Fruit fly (Drosophila melanogaster) whole organism, embryonic: ENCODE results near the gene mRpL48.

Source experiments
- Asciz ChIP-seq: fragments of 200-800 bp; sonication (Bioruptor generic); optimal IDR thresholded peaks from 2 replicates; lab custom pipeline; 2017; ENCODE audit warnings: missing biosample characterization, mild to moderate bottlenecking, missing genetic modification characterization, missing genetic modification reagents
- CG10462 ChIP-seq: fragments of 200-800 bp; sonication (Bioruptor generic); optimal IDR thresholded peaks from 2 replicates; lab custom pipeline; 2016; ENCODE audit warnings: missing biosample characterization, missing genetic modification characterization
- CG14441 ChIP-seq: fragments of 200-800 bp; sonication (Bioruptor generic); IDR thresholded peaks from 2 replicates; pipeline ENCODE4 v1.3.6; 2022; ENCODE audit warnings: missing biosample characterization, missing genetic modification characterization
- CG14860 ChIP-seq: fragments of 200-800 bp; sonication (Bioruptor generic); IDR thresholded peaks from 3 replicates; pipeline ENCODE4 v1.3.6; 2022; ENCODE audit warnings: missing biosample characterization, missing genetic modification characterization; ENCODE audit not compliant: partially characterized antibody
- CG17359 ChIP-seq: fragments of 200-800 bp; sonication (Bioruptor generic); optimal IDR thresholded peaks from 3 replicates; lab custom pipeline; 2018; ENCODE audit warnings: missing biosample characterization, mild to moderate bottlenecking, missing genetic modification characterization, moderate library complexity
- CG17802 ChIP-seq: fragments of 200-800 bp; sonication (Bioruptor generic); optimal IDR thresholded peaks from 2 replicates; lab custom pipeline; 2018; ENCODE audit warnings: missing biosample characterization, mild to moderate bottlenecking, missing genetic modification characterization, moderate library complexity
- CG30020 ChIP-seq: fragments of 200-800 bp; optimal IDR thresholded peaks from 2 replicates; lab custom pipeline; 2019; ENCODE audit warnings: missing biosample characterization, mild to moderate bottlenecking, missing genetic modification characterization, moderate library complexity
- CG30431 ChIP-seq: fragments of 200-800 bp; sonication (Bioruptor generic); optimal IDR thresholded peaks from 2 replicates; lab custom pipeline; 2017; ENCODE audit warnings: missing biosample characterization, missing genetic modification characterization
- CG31224 ChIP-seq: fragments of 200-800 bp; sonication (Bioruptor generic); IDR thresholded peaks from 2 replicates; pipeline ENCODE4 v1.3.6; 2022; ENCODE audit warnings: missing biosample characterization, missing genetic modification characterization
- CG33213 ChIP-seq: fragments of 200-800 bp; sonication (Bioruptor generic); optimal IDR thresholded peaks from 3 replicates; lab custom pipeline; 2016; ENCODE audit warnings: missing biosample characterization, missing genetic modification characterization
- CG42726 ChIP-seq: fragments of 200-800 bp; sonication (Bioruptor generic); IDR thresholded peaks from 2 replicates; pipeline ENCODE4 v1.3.6; 2022; ENCODE audit warnings: missing biosample characterization, missing genetic modification characterization; ENCODE audit not compliant: partially characterized antibody
- CG4282 ChIP-seq: fragments of 200-800 bp; sonication (Bioruptor generic); optimal IDR thresholded peaks from 2 replicates; lab custom pipeline; 2016; ENCODE audit warnings: missing biosample characterization, missing genetic modification characterization
- CG4707 ChIP-seq: fragments of 200-800 bp; sonication (Bioruptor generic); optimal IDR thresholded peaks from 2 replicates; lab custom pipeline; 2018; ENCODE audit warnings: missing biosample characterization, mild to moderate bottlenecking, missing genetic modification characterization, moderate library complexity
- CG6254 ChIP-seq: fragments of 200-800 bp; sonication (Bioruptor generic); optimal IDR thresholded peaks from 3 replicates; lab custom pipeline; 2017; ENCODE audit warnings: mild to moderate bottlenecking, missing biosample characterization, missing genetic modification reagents, missing genetic modification characterization
- CG6683 ChIP-seq: fragments of 200-800 bp; sonication (Bioruptor generic); optimal IDR thresholded peaks from 2 replicates; lab custom pipeline; 2017; ENCODE audit warnings: missing biosample characterization, mild to moderate bottlenecking, missing genetic modification characterization, missing genetic modification reagents
- CG6791 ChIP-seq: fragments of 200-800 bp; sonication (Bioruptor generic); IDR thresholded peaks from 3 replicates; pipeline ENCODE4 v1.3.6; 2022; ENCODE audit warnings: missing biosample characterization, missing genetic modification characterization; ENCODE audit not compliant: partially characterized antibody
- CG6854 ChIP-seq: fragments of 200-800 bp; sonication (Bioruptor generic); optimal IDR thresholded peaks from 3 replicates; lab custom pipeline; 2017; ENCODE audit warnings: missing biosample characterization, mild to moderate bottlenecking, missing genetic modification characterization
- CG7357 ChIP-seq: fragments of 200-800 bp; sonication (Bioruptor generic); IDR thresholded peaks from 3 replicates; pipeline ENCODE4 v1.3.6; 2022; ENCODE audit warnings: missing biosample characterization, missing genetic modification characterization
- CG7556 ChIP-seq: fragments of 200-800 bp; sonication (Bioruptor generic); optimal IDR thresholded peaks from 2 replicates; lab custom pipeline; 2017; ENCODE audit warnings: missing biosample characterization, mild to moderate bottlenecking, missing genetic modification characterization
- CG7963 ChIP-seq: fragments of 200-800 bp; sonication (Bioruptor generic); IDR thresholded peaks from 3 replicates; pipeline ENCODE4 v1.3.6; 2022; ENCODE audit warnings: missing biosample characterization, missing genetic modification characterization; ENCODE audit not compliant: partially characterized antibody
- CG9437 ChIP-seq: fragments of 200-800 bp; sonication (Bioruptor generic); optimal IDR thresholded peaks from 2 replicates; lab custom pipeline; 2018; ENCODE audit warnings: missing biosample characterization, mild to moderate bottlenecking, missing genetic modification characterization
- CG9817 ChIP-seq: fragments of 200-800 bp; sonication (Bioruptor generic); optimal IDR thresholded peaks from 2 replicates; lab custom pipeline; 2018; ENCODE audit warnings: missing biosample characterization, mild to moderate bottlenecking, missing genetic modification characterization, moderate library complexity
- Dad ChIP-seq: fragments of 200-800 bp; sonication (Bioruptor generic); optimal IDR thresholded peaks from 3 replicates; lab custom pipeline; 2016; ENCODE audit warnings: missing biosample characterization, missing genetic modification characterization
- Dek ChIP-seq: fragments of 200-800 bp; sonication (Bioruptor generic); optimal IDR thresholded peaks from 3 replicates; lab custom pipeline; 2019; ENCODE audit warnings: missing biosample characterization, mild to moderate bottlenecking, missing genetic modification characterization, moderate library complexity
- Fer3 ChIP-seq: fragments of 200-800 bp; sonication (Bioruptor generic); optimal IDR thresholded peaks from 2 replicates; lab custom pipeline; 2018; ENCODE audit warnings: missing biosample characterization, mild to moderate bottlenecking, missing genetic modification characterization, moderate library complexity
- Hr51 ChIP-seq, 2 experiments: fragments of 200-800 bp; sonication (Bioruptor generic); optimal IDR thresholded peaks; 2 replicates in 1 of 2; 3 replicates in 1 of 2; lab custom pipeline; 2016 to 2018; ENCODE audit warnings: missing biosample characterization in 2 of 2, missing genetic modification characterization in 2 of 2, mild to moderate bottlenecking in 1 of 2, moderate library complexity in 1 of 2
- NC2α ChIP-seq: fragments of 200-800 bp; sonication (Bioruptor generic); optimal IDR thresholded peaks from 2 replicates; lab custom pipeline; 2016; ENCODE audit warnings: missing biosample characterization, missing genetic modification characterization
- Neu2 ChIP-seq: fragments of 200-800 bp; sonication (Bioruptor generic); optimal IDR thresholded peaks from 3 replicates; lab custom pipeline; 2016; ENCODE audit warnings: missing biosample characterization, missing genetic modification characterization, borderline replicate concordance
- Scr ChIP-seq: fragments of 200-800 bp; sonication (Bioruptor generic); IDR thresholded peaks from 2 replicates; pipeline ENCODE4 v1.3.6; 2022; ENCODE audit warnings: missing biosample characterization, missing genetic modification characterization; ENCODE audit not compliant: partially characterized antibody
- Taf1 ChIP-seq: fragments of 200-800 bp; sonication (Bioruptor generic); IDR thresholded peaks from 2 replicates; pipeline ENCODE4 v1.3.6; 2022; ENCODE audit warnings: missing biosample characterization, missing genetic modification characterization
- ash1 ChIP-seq: fragments of 200-800 bp; sonication (Bioruptor generic); optimal IDR thresholded peaks from 2 replicates; lab custom pipeline; 2018; ENCODE audit warnings: missing biosample characterization, mild to moderate bottlenecking, missing genetic modification characterization
- bbx ChIP-seq: fragments of 200-800 bp; sonication (Bioruptor generic); IDR thresholded peaks from 2 replicates; pipeline ENCODE4 v1.3.6; 2022; ENCODE audit warnings: missing biosample characterization, missing genetic modification characterization; ENCODE audit not compliant: partially characterized antibody
- chinmo ChIP-seq: fragments of 200-800 bp; sonication (Bioruptor generic); IDR thresholded peaks from 4 replicates; pipeline ENCODE4 v1.3.6; 2022; ENCODE audit warnings: missing biosample characterization, missing genetic modification characterization; ENCODE audit not compliant: partially characterized antibody
- disco-r ChIP-seq: fragments of 200-800 bp; sonication (Bioruptor generic); optimal IDR thresholded peaks from 2 replicates; lab custom pipeline; 2016; ENCODE audit warnings: missing biosample characterization, missing genetic modification characterization
- gfzf ChIP-seq: fragments of 200-800 bp; sonication (Bioruptor generic); optimal IDR thresholded peaks from 2 replicates; lab custom pipeline; 2016; ENCODE audit warnings: missing biosample characterization, mild to moderate bottlenecking, missing genetic modification characterization, moderate library complexity
- gt ChIP-seq: fragments of 200-800 bp; sonication (Bioruptor generic); IDR thresholded peaks from 2 replicates; pipeline ENCODE4 v1.3.6; 2022; ENCODE audit warnings: missing biosample characterization, missing genetic modification characterization
- hbn ChIP-seq: fragments of 200-800 bp; sonication (Bioruptor generic); IDR thresholded peaks from 2 replicates; pipeline ENCODE4 v1.3.6; 2022; ENCODE audit warnings: missing biosample characterization, missing genetic modification characterization; ENCODE audit not compliant: partially characterized antibody
- hth ChIP-seq: fragments of >200 bp; optimal IDR thresholded peaks from 2 replicates; lab custom pipeline; 2017; ENCODE audit warnings: inconsistent platforms
- lab ChIP-seq: fragments of 200-800 bp; sonication (Bioruptor generic); optimal IDR thresholded peaks from 3 replicates; lab custom pipeline; 2017; ENCODE audit warnings: missing biosample characterization, missing genetic modification characterization, mild to moderate bottlenecking, moderate library complexity, missing genetic modification reagents
- lbe ChIP-seq: fragments of 200-800 bp; sonication (Bioruptor generic); optimal IDR thresholded peaks from 2 replicates; lab custom pipeline; 2016; ENCODE audit warnings: missing biosample characterization, mild to moderate bottlenecking, missing genetic modification characterization
- prd ChIP-seq, 3 experiments: fragments of >200 bp in 2 of 3; fragments of 200-800 bp in 1 of 3; sonication (Bioruptor generic) in 1 of 3; optimal IDR thresholded peaks in 2 of 3; IDR thresholded peaks in 1 of 3; 2 replicates in 2 of 3; 3 replicates in 1 of 3; pipeline versions ENCODE4 v1.3.6 to Lab custom; 2017 to 2022; ENCODE audit warnings: missing biosample characterization in 1 of 3, missing genetic modification characterization in 1 of 3
- row ChIP-seq: fragments of 200-800 bp; sonication (Bioruptor generic); IDR thresholded peaks from 3 replicates; pipeline ENCODE4 v1.3.6; 2022; ENCODE audit warnings: missing biosample characterization, missing genetic modification characterization
- sna ChIP-seq: fragments of 200-800 bp; sonication (Bioruptor generic); IDR thresholded peaks from 2 replicates; pipeline ENCODE4 v1.3.6; 2022; ENCODE audit warnings: missing biosample characterization, missing genetic modification characterization; ENCODE audit not compliant: partially characterized antibody
- toy ChIP-seq: fragments of 200-800 bp; sonication (Bioruptor generic); IDR thresholded peaks from 2 replicates; pipeline ENCODE4 v1.3.6; 2022; ENCODE audit warnings: missing biosample characterization, missing genetic modification characterization
- twi ChIP-seq: fragments of 200-800 bp; optimal IDR thresholded peaks from 2 replicates; lab custom pipeline; 2019; ENCODE audit warnings: missing biosample characterization, mild to moderate bottlenecking, missing genetic modification characterization, moderate library complexity
- zfh2 ChIP-seq: fragments of 200-800 bp; sonication (Bioruptor generic); optimal IDR thresholded peaks from 2 replicates; lab custom pipeline; 2016; ENCODE audit warnings: missing biosample characterization, missing genetic modification characterization

mRpL48 gene

DNA sequence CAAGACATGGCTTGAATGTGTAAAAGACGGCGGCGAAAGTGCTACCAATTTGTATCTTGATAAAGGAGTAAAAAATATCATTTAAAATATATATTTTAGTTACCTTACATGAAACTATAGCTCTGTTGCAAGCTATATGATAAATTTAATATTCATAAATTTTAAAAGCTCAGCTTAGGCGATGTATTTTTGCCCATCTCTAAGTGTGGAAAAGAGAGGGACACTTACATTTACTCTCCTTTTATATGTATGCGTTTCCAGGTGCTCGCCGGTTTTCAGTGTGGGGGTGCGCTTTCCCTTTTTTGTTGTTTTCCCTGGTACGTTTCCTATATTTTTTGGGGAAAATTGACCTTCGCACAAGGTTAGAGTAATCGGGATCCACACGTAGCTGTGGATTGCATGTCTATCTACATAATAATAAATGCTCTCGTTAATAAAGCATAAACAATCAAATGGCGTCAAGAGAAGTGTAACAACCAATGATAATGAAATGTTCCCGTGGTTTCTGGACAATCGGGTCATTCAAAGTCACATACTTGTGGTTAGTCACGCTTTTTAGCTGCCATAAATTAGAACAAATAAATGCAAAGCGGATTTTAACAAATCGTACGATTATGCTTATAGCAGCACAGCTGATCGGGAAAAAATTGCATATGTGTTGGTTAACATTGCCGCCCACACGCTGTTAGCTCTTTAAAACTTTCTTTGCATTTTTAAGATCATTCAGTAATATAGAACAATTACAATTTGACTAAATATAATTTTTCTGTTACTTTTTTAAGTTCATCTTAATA is 17.8 kb downstream of the mRpL48 start (continued):
- TF ChIP-seq prd (optimal IDR thresholded peaks at IDR 0.05; lab: Kevin White, UChicago) (no peak), prd (GFP tag; IDR thresholded peaks at IDR 0.05; lab: Robert Waterston, UW) (peak; percentile 97), CG31224 (GFP tag; lab: Robert Waterston, UW) (peak; percentile 92), lbe (peak; percentile 96), hbn (GFP tag; lab: Robert Waterston, UW) (peak; percentile 96), twi (tag; lab: Kevin White, UChicago) (peak; percentile 98), zfh2 (GFP tag; lab: Kevin White, UChicago) (peak; percentile 93), Hr51 (GFP tag; optimal IDR thresholded peaks at IDR 0.05; lab: Kevin White, UChicago) (peak; percentile 90 to 98), Asciz (GFP tag; lab: Kevin White, UChicago) (peak; percentile 90), CG6683 (peak; percentile 93), Dad (GFP tag; lab: Kevin White, UChicago) (peak; percentile 87), chinmo (GFP tag; lab: Robert Waterston, UW) (peak; percentile 93), Scr (GFP tag; lab: Robert Waterston, UW) (peak; percentile 97), CG6254 (GFP tag; lab: Kevin White, UChicago) (peak; percentile 87), CG7556 (GFP tag; lab: Kevin White, UChicago) (peak; percentile 99), toy (GFP tag; lab: Robert Waterston, UW) (peak; percentile 93), lab (peak; percentile 55), gt (GFP tag; lab: Robert Waterston, UW) (peak; percentile 83; the same call in 1 of the 2 replicates), Neu2 (GFP tag; lab: Kevin White, UChicago) (no peak), NC2α (GFP tag; lab: Kevin White, UChicago) (peak; percentile 61), gfzf (GFP tag; lab: Kevin White, UChicago) (no peak), disco-r (peak; percentile 36), CG6791 (GFP tag; lab: Robert Waterston, UW) (peak; percentile 81), CG17359 (tag; lab: Kevin White, UChicago) (peak; percentile 92), CG9437 (GFP tag; lab: Kevin White, UChicago) (peak; percentile 93), CG4707 (GFP tag; lab: Kevin White, UChicago) (peak; percentile 89), sna (GFP tag; lab: Robert Waterston, UW) (peak; percentile 99), hth (lab: Kevin White, UChicago) (no peak), CG4282 (GFP tag; lab: Kevin White, UChicago) (peak; percentile 25), CG9817 (tag; lab: Kevin White, UChicago) (peak; percentile 99), CG30020 (tag; lab: Kevin White, UChicago) (peak; percentile 88), CG7963 (GFP tag; lab: Robert Waterston, UW) (peak; percentile 58; the same call in 1 of the 3 replicates), CG17802 (peak; percentile 70), CG7357 (GFP tag; lab: Robert Waterston, UW) (peak; percentile 92), CG33213 (GFP tag; lab: Kevin White, UChicago) (peak; percentile 52), CG30431 (GFP tag; lab: Kevin White, UChicago) (peak; percentile 94), Fer3 (tag; lab: Kevin White, UChicago) (peak; percentile 94), ash1 (GFP tag; lab: Kevin White, UChicago) (peak; percentile 36), CG6854 (GFP tag; lab: Kevin White, UChicago) (peak; percentile 97), CG10462 (peak; percentile 86), row (GFP tag; lab: Robert Waterston, UW) (peak; percentile 99), Taf1 (GFP tag; lab: Robert Waterston, UW) (peak; percentile 95), CG42726 (GFP tag; lab: Robert Waterston, UW) (no peak; the same call in 1 of the 2 replicates), bbx (peak; percentile 78), CG14441 (peak; percentile 96), CG14860 (peak; percentile 91), Dek (tag; lab: Kevin White, UChicago) (peak; percentile 98)
